ENCODE assay signal across 5 fruit fly cellular contexts in genomic region chr2L:20822025-20822371, dm6.
TF ChIP-seq lines count a peak whose summit lies in the region.

No protein-coding gene starts in this region.

- TF ChIP-seq CTCF in whole organism, embryonic (GFP tag; optimal IDR thresholded peaks at IDR 0.05; lab: Kevin White, UChicago), result no peak

TF ChIP-seq in whole organism, adult, 20 proteins besides CTCF, POLR2A, EP300 and RAD21:
- TF ChIP-seq bab1 (GFP tag; optimal IDR thresholded peaks at IDR 0.05; lab: Kevin White, UChicago) (no peak), tj (GFP tag; optimal IDR thresholded peaks at IDR 0.05; lab: Kevin White, UChicago) (peak; percentile 28)

TF ChIP-seq in whole organism, embryonic, 481 proteins besides CTCF, POLR2A, EP300 and RAD21 (continues in another document):
- TF ChIP-seq CG3281 (GFP tag; optimal IDR thresholded peaks at IDR 0.05; lab: Kevin White, UChicago) (no peak), CG8388 (GFP tag; optimal IDR thresholded peaks at IDR 0.05; lab: Kevin White, UChicago) (no peak), CG12391 (tag; optimal IDR thresholded peaks at IDR 0.05; lab: Kevin White, UChicago) (no peak), CG6683 (GFP tag; optimal IDR thresholded peaks at IDR 0.05; lab: Kevin White, UChicago) (no peak), sd (tag; optimal IDR thresholded peaks at IDR 0.05; lab: Kevin White, UChicago) (no peak), sug (tag; optimal IDR thresholded peaks at IDR 0.05; lab: Kevin White, UChicago) (peak; percentile 12), CG7963 (GFP tag; IDR thresholded peaks at IDR 0.05; lab: Robert Waterston, UW; ENCODE audit: partially characterized antibody) (no peak), Deaf1 (tag; optimal IDR thresholded peaks at IDR 0.05; lab: Kevin White, UChicago) (peak; percentile 22), bowl (GFP tag; IDR thresholded peaks at IDR 0.05; lab: Robert Waterston, UW) (peak; percentile 35; the same call in 1 of the 2 replicates), caup (GFP tag; optimal IDR thresholded peaks at IDR 0.05; lab: Kevin White, UChicago; ENCODE audit: severe bottlenecking) (no peak), CG6654 (GFP tag; optimal IDR thresholded peaks at IDR 0.05; lab: Kevin White, UChicago) (no peak), CG31388 (GFP tag; optimal IDR thresholded peaks at IDR 0.05; lab: Kevin White, UChicago) (no peak), ftz-f1 (GFP tag; optimal IDR thresholded peaks at IDR 0.05; lab: Kevin White, UChicago) (peak; percentile 6), disco-r (GFP tag; optimal IDR thresholded peaks at IDR 0.05; lab: Kevin White, UChicago) (peak; percentile 13), CG14710 (tag; optimal IDR thresholded peaks at IDR 0.05; lab: Kevin White, UChicago) (no peak), Ets65A (GFP tag; lab: Kevin White, UChicago) (peak; percentile 13), vfl (GFP tag; optimal IDR thresholded peaks at IDR 0.05; lab: Kevin White, UChicago) (no peak), CG3995 (GFP tag; optimal IDR thresholded peaks at IDR 0.05; lab: Kevin White, UChicago) (no peak), psq (GFP tag; optimal IDR thresholded peaks at IDR 0.05; lab: Kevin White, UChicago) (no peak), oc (tag; optimal IDR thresholded peaks at IDR 0.05; lab: Kevin White, UChicago) (no peak), CG34224 (GFP tag; IDR thresholded peaks at IDR 0.05; lab: Robert Waterston, UW; ENCODE audit: partially characterized antibody) (no peak), CG6854 (GFP tag; optimal IDR thresholded peaks at IDR 0.05; lab: Kevin White, UChicago) (no peak), gcm (GFP tag; optimal IDR thresholded peaks at IDR 0.05; lab: Kevin White, UChicago) (no peak)

TF ChIP-seq in whole organism, prepupa, 60 proteins besides CTCF, POLR2A, EP300 and RAD21 (continues in another document):
- TF ChIP-seq CG16779 (tag; optimal IDR thresholded peaks at IDR 0.05; lab: Kevin White, UChicago), result no peak
- peak; percentile 14 for TF ChIP-seq Met (GFP tag; optimal IDR thresholded peaks at IDR 0.05; lab: Kevin White, UChicago)
- TF ChIP-seq ss (GFP tag; optimal IDR thresholded peaks at IDR 0.05; lab: Kevin White, UChicago), result peak in 1 of 2 experiments; percentile 64
- TF ChIP-seq CG3032 (tag; optimal IDR thresholded peaks at IDR 0.05; lab: Kevin White, UChicago), result no peak
- TF ChIP-seq CG15336 (GFP tag; IDR thresholded peaks at IDR 0.05; lab: Robert Waterston, UW), result no peak
- no peak for TF ChIP-seq CG34406 (GFP tag; optimal IDR thresholded peaks at IDR 0.05; lab: Kevin White, UChicago)
- TF ChIP-seq Hr38 (GFP tag; optimal IDR thresholded peaks at IDR 0.05; lab: Kevin White, UChicago), result no peak
- no peak for TF ChIP-seq Eip93F (GFP tag; optimal IDR thresholded peaks at IDR 0.05; lab: Kevin White, UChicago)
- no peak for TF ChIP-seq CG9139 (GFP tag; optimal IDR thresholded peaks at IDR 0.05; lab: Kevin White, UChicago)
- TF ChIP-seq Gug (GFP tag; IDR thresholded peaks at IDR 0.05; lab: Robert Waterston, UW), result no peak
- TF ChIP-seq dsx (GFP tag; optimal IDR thresholded peaks at IDR 0.05; lab: Kevin White, UChicago; ENCODE audit: poor library complexity, severe bottlenecking), result peak; percentile 71
- TF ChIP-seq fkh (GFP tag; optimal IDR thresholded peaks at IDR 0.05; lab: Kevin White, UChicago), result no peak
- no peak for TF ChIP-seq CG6276 (GFP tag; optimal IDR thresholded peaks at IDR 0.05; lab: Kevin White, UChicago)
- peak; percentile 9 for TF ChIP-seq fd59A (GFP tag; optimal IDR thresholded peaks at IDR 0.05; lab: Kevin White, UChicago)
- no peak for TF ChIP-seq CG32006 (GFP tag; optimal IDR thresholded peaks at IDR 0.05; lab: Kevin White, UChicago)
- TF ChIP-seq CG10669 (GFP tag; optimal IDR thresholded peaks at IDR 0.05; lab: Kevin White, UChicago), result no peak
- no peak for TF ChIP-seq Sox14 (GFP tag; optimal IDR thresholded peaks at IDR 0.05; lab: Kevin White, UChicago)
- no peak for TF ChIP-seq pdm3 (GFP tag; optimal IDR thresholded peaks at IDR 0.05; lab: Kevin White, UChicago)
- no peak for TF ChIP-seq spab (GFP tag; optimal IDR thresholded peaks at IDR 0.05; lab: Kevin White, UChicago)
- TF ChIP-seq CG11762 (GFP tag; optimal IDR thresholded peaks at IDR 0.05; lab: Kevin White, UChicago; ENCODE audit: insufficient read depth), result no peak
- TF ChIP-seq Eip78C (GFP tag; lab: Kevin White, UChicago), result no peak
- no peak for TF ChIP-seq CG7368 (GFP tag; optimal IDR thresholded peaks at IDR 0.05; lab: Kevin White, UChicago)
- peak; percentile 84 for TF ChIP-seq svp (GFP tag; lab: Kevin White, UChicago)
- peak; percentile 38 for TF ChIP-seq Hr39 (GFP tag; optimal IDR thresholded peaks at IDR 0.05; lab: Kevin White, UChicago)

TF ChIP-seq in whole organism, pupa, 21 proteins besides CTCF, POLR2A, EP300 and RAD21:
- peak; percentile 63 for TF ChIP-seq Ets98B (GFP tag; IDR thresholded peaks at IDR 0.05; lab: Robert Waterston, UW)
- TF ChIP-seq CG12605 (GFP tag; IDR thresholded peaks at IDR 0.05; lab: Robert Waterston, UW), result no peak
- no peak for TF ChIP-seq CG14655 (GFP tag; optimal IDR thresholded peaks at IDR 0.05; lab: Kevin White, UChicago)
- TF ChIP-seq CG10348 (GFP tag; IDR thresholded peaks at IDR 0.05; lab: Robert Waterston, UW), result 0 out of 2 replicates have a peak, but pooled peaks have one; percentile 14
- TF ChIP-seq CG15710 (tag; optimal IDR thresholded peaks at IDR 0.05; lab: Kevin White, UChicago), result peak; percentile 31
- no peak for TF ChIP-seq Pif1B (GFP tag; optimal IDR thresholded peaks at IDR 0.05; lab: Kevin White, UChicago)
- no peak for TF ChIP-seq Snoo (tag; optimal IDR thresholded peaks at IDR 0.05; lab: Kevin White, UChicago)
- peak; percentile 12 for TF ChIP-seq CG8159 (tag; optimal IDR thresholded peaks at IDR 0.05; lab: Kevin White, UChicago)
- TF ChIP-seq CG34367 (tag; optimal IDR thresholded peaks at IDR 0.05; lab: Kevin White, UChicago), result no peak
- TF ChIP-seq CG13204 (GFP tag; optimal IDR thresholded peaks at IDR 0.05; lab: Kevin White, UChicago), result peak; percentile 5
- no peak for TF ChIP-seq CG8301 (tag; optimal IDR thresholded peaks at IDR 0.05; lab: Kevin White, UChicago)
- peak; percentile 81; the same call in 2 of the 3 replicates for TF ChIP-seq fd96Ca (GFP tag; IDR thresholded peaks at IDR 0.05; lab: Robert Waterston, UW)
- TF ChIP-seq CG9948 (tag; optimal IDR thresholded peaks at IDR 0.05; lab: Kevin White, UChicago), result no peak
- peak; percentile 65 for TF ChIP-seq CG32121 (GFP tag; IDR thresholded peaks at IDR 0.05; lab: Robert Waterston, UW)

TF ChIP-seq in whole organism, wandering third instar larva, 38 proteins besides CTCF, POLR2A, EP300 and RAD21:
- peak; percentile 10 for TF ChIP-seq N (GFP tag; optimal IDR thresholded peaks at IDR 0.05; lab: Kevin White, UChicago)
- TF ChIP-seq HLH106 (tag; optimal IDR thresholded peaks at IDR 0.05; lab: Kevin White, UChicago), result no peak
TF ChIP-seq in whole organism, wandering third instar larva: peak in this region for 1.
